Worm (Caenorhabditis elegans) whole organism, young adult: ENCODE data around the gene pccb-1.

Experiments used
- B0035.1 ChIP-seq: sonication (generic microtip); optimal IDR thresholded peaks from 2 replicates; lab custom pipeline; 2016; ENCODE audit warnings: missing genetic modification characterization, mild to moderate bottlenecking, missing compliant biosample characterization, missing genotype, missing genetic modification reagents
- C06A6.2 ChIP-seq: fragments of 200-800 bp; sonication (Bioruptor generic); conservative IDR thresholded peaks from 2 replicates; pipeline ENCODE4 v1.3.6; 2022; ENCODE audit warnings: missing genetic modification characterization, missing compliant biosample characterization
- F37B4.10 ChIP-seq: fragments of 200-800 bp; sonication (Bioruptor generic); IDR thresholded peaks from 2 replicates; pipeline ENCODE4 v1.3.6; 2022; ENCODE audit warnings: missing genetic modification characterization, missing compliant biosample characterization
- K11D2.4 ChIP-seq: fragments of 200-800 bp; sonication (Bioruptor generic); IDR thresholded peaks from 2 replicates; pipeline ENCODE4 v1.3.6; 2022; ENCODE audit warnings: missing genetic modification reagents, missing genetic modification characterization, missing compliant biosample characterization
- Y53G8AR.9 ChIP-seq: fragments of 200-800 bp; sonication (Bioruptor generic); conservative IDR thresholded peaks from 2 replicates; pipeline ENCODE4 v1.3.6; 2022; ENCODE audit warnings: missing genetic modification reagents, missing genetic modification characterization, missing compliant biosample characterization
- Y56A3A.18 ChIP-seq: fragments of 200-800 bp; sonication (Bioruptor generic); IDR thresholded peaks from 2 replicates; pipeline ENCODE4 v1.3.6; 2022; ENCODE audit warnings: missing genetic modification reagents, missing genetic modification characterization, missing compliant biosample characterization
- ZK185.1 ChIP-seq: sonication (generic microtip); optimal IDR thresholded peaks from 2 replicates; lab custom pipeline; 2016; ENCODE audit warnings: mild to moderate bottlenecking, missing genetic modification characterization, missing compliant biosample characterization; ENCODE audit not compliant: poor library complexity, severe bottlenecking
- ama-1 ChIP-seq, 3 experiments: fragments of 150-350 bp in 1 of 3; sonication (generic microtip) in 2 of 3; optimal IDR thresholded peaks; 2 replicates each; lab custom pipeline; 2014 to 2018; ENCODE audit warnings: missing biosample characterization in 2 of 3, missing genetic modification characterization in 2 of 3, missing genetic modification reagents in 2 of 3
- aptf-3 ChIP-seq: fragments of 200-800 bp; sonication (Bioruptor generic); IDR thresholded peaks from 2 replicates; pipeline ENCODE4 v1.3.6; 2022; ENCODE audit warnings: missing genetic modification characterization, missing compliant biosample characterization
- atf-7 ChIP-seq: sonication (generic microtip); optimal IDR thresholded peaks from 2 replicates; lab custom pipeline; 2017; ENCODE audit warnings: mild to moderate bottlenecking, missing genetic modification characterization, missing compliant biosample characterization
- athp-1 ChIP-seq: sonication (generic microtip); optimal IDR thresholded peaks from 2 replicates; lab custom pipeline; 2017; ENCODE audit warnings: mild to moderate bottlenecking, missing genetic modification characterization, missing compliant biosample characterization
- attf-6 ChIP-seq: fragments of 200-800 bp; sonication (Bioruptor generic); IDR thresholded peaks from 2 replicates; pipeline ENCODE4 v1.3.6; 2022; ENCODE audit warnings: missing genetic modification reagents, missing genetic modification characterization, missing compliant biosample characterization
- bed-1 ChIP-seq: fragments of 200-800 bp; sonication (Bioruptor generic); IDR thresholded peaks from 2 replicates; pipeline ENCODE4 v1.3.6; 2022; ENCODE audit warnings: missing genetic modification reagents, missing genetic modification characterization, missing compliant biosample characterization
- cebp-2 ChIP-seq: fragments of 200-800 bp; sonication (Bioruptor generic); IDR thresholded peaks from 2 replicates; pipeline ENCODE4 v1.3.6; 2022; ENCODE audit warnings: missing genetic modification characterization, missing compliant biosample characterization
- dox-1 ChIP-seq: fragments of 200-800 bp; sonication (Bioruptor generic); IDR thresholded peaks from 2 replicates; pipeline ENCODE4 v1.3.6; 2022; ENCODE audit warnings: missing genetic modification reagents, missing genetic modification characterization, missing compliant biosample characterization
- ekl-4 ChIP-seq: fragments of 200-800 bp; sonication (Bioruptor generic); IDR thresholded peaks from 2 replicates; pipeline ENCODE4 v1.3.6; 2022; ENCODE audit warnings: missing genetic modification reagents, missing genetic modification characterization, missing compliant biosample characterization
- hmg-20 ChIP-seq: fragments of 200-800 bp; sonication (Bioruptor generic); IDR thresholded peaks from 2 replicates; pipeline ENCODE4 v1.3.6; 2022; ENCODE audit warnings: missing genetic modification reagents, missing genetic modification characterization, missing compliant biosample characterization
- hsf-1 ChIP-seq: fragments of 200-800 bp; sonication (Bioruptor generic); IDR thresholded peaks from 2 replicates; pipeline ENCODE4 v1.3.6; 2022; ENCODE audit warnings: missing genetic modification reagents, missing genetic modification characterization, missing compliant biosample characterization
- lag-1 ChIP-seq: fragments of 200-800 bp; sonication (Bioruptor generic); IDR thresholded peaks from 2 replicates; pipeline ENCODE4 v1.3.6; 2022; ENCODE audit warnings: missing genetic modification reagents, missing genetic modification characterization, missing compliant biosample characterization
- lin-26 ChIP-seq: fragments of 200-800 bp; sonication (Bioruptor generic); IDR thresholded peaks from 2 replicates; pipeline ENCODE4 v1.3.6; 2022; ENCODE audit warnings: missing genetic modification reagents, missing genetic modification characterization, missing compliant biosample characterization
- lin-54 ChIP-seq: fragments of 200-800 bp; sonication (Bioruptor generic); optimal IDR thresholded peaks from 2 replicates; lab custom pipeline; 2018; ENCODE audit warnings: mild to moderate bottlenecking, missing genetic modification characterization, missing compliant biosample characterization
- lir-1 ChIP-seq: fragments of 200-800 bp; sonication (Bioruptor generic); conservative IDR thresholded peaks from 2 replicates; pipeline ENCODE4 v1.3.6; 2022; ENCODE audit warnings: missing genetic modification reagents, missing genetic modification characterization, missing compliant biosample characterization
- madf-10 ChIP-seq: sonication (generic microtip); optimal IDR thresholded peaks from 2 replicates; lab custom pipeline; 2016; ENCODE audit warnings: mild to moderate bottlenecking, missing genetic modification characterization, missing compliant biosample characterization
- madf-3 ChIP-seq: fragments of 200-800 bp; sonication (Bioruptor generic); IDR thresholded peaks from 2 replicates; pipeline ENCODE4 v1.3.6; 2022; ENCODE audit warnings: missing genetic modification reagents, missing genetic modification characterization, missing compliant biosample characterization
- madf-6 ChIP-seq: fragments of 200-800 bp; sonication (Bioruptor generic); IDR thresholded peaks from 2 replicates; pipeline ENCODE4 v1.3.6; 2022; ENCODE audit warnings: missing genetic modification reagents, missing genetic modification characterization, missing compliant biosample characterization
- mcd-1 ChIP-seq: fragments of 200-800 bp; sonication (Bioruptor generic); IDR thresholded peaks from 2 replicates; pipeline ENCODE4 v1.3.6; 2022; ENCODE audit warnings: missing genetic modification reagents, missing genetic modification characterization, missing compliant biosample characterization
- mel-28 ChIP-seq: sonication (generic microtip); optimal IDR thresholded peaks from 2 replicates; lab custom pipeline; 2016; ENCODE audit warnings: borderline replicate concordance, mild to moderate bottlenecking, missing genetic modification characterization, missing compliant biosample characterization
- mes-4 ChIP-seq: sonication (generic microtip); optimal IDR thresholded peaks from 2 replicates; lab custom pipeline; 2016; ENCODE audit warnings: missing genotype, missing genetic modification characterization, missing compliant biosample characterization
- nhr-120 ChIP-seq: fragments of 200-800 bp; sonication (Bioruptor generic); IDR thresholded peaks from 2 replicates; pipeline ENCODE4 v1.3.6; 2022; ENCODE audit warnings: missing genetic modification characterization, missing compliant biosample characterization
- nhr-80 ChIP-seq: sonication (generic microtip); optimal IDR thresholded peaks from 2 replicates; lab custom pipeline; 2016; ENCODE audit warnings: missing genetic modification characterization, missing compliant biosample characterization
- pbrm-1 ChIP-seq: fragments of 200-800 bp; sonication (Bioruptor generic); IDR thresholded peaks from 2 replicates; pipeline ENCODE4 v1.3.6; 2022; ENCODE audit warnings: missing genetic modification reagents, missing genetic modification characterization, missing compliant biosample characterization
- repo-1 ChIP-seq: sonication (generic microtip); optimal IDR thresholded peaks from 2 replicates; lab custom pipeline; 2017; ENCODE audit warnings: mild to moderate bottlenecking, missing genetic modification characterization, missing compliant biosample characterization
- sdz-38 ChIP-seq: sonication (generic microtip); optimal IDR thresholded peaks from 2 replicates; lab custom pipeline; 2016; ENCODE audit warnings: missing genotype, missing genetic modification characterization, missing compliant biosample characterization
- sea-2 ChIP-seq: fragments of 200-800 bp; sonication (Bioruptor generic); IDR thresholded peaks from 2 replicates; pipeline ENCODE4 v1.3.6; 2022; ENCODE audit warnings: missing genetic modification characterization, missing compliant biosample characterization
- snpc-3.4 ChIP-seq: sonication (generic microtip); optimal IDR thresholded peaks from 2 replicates; lab custom pipeline; 2017; ENCODE audit warnings: missing genetic modification characterization, mild to moderate bottlenecking, missing compliant biosample characterization, antibody characterized with exemption, moderate library complexity, missing genotype, missing genetic modification reagents
- somi-1 ChIP-seq: fragments of 200-800 bp; sonication (Bioruptor generic); optimal IDR thresholded peaks from 2 replicates; lab custom pipeline; 2018; ENCODE audit warnings: mild to moderate bottlenecking, missing genetic modification characterization, missing compliant biosample characterization
- tbp1 ChIP-seq: fragments of 200-800 bp; sonication (Bioruptor generic); optimal IDR thresholded peaks from 2 replicates; lab custom pipeline; 2018; ENCODE audit warnings: mild to moderate bottlenecking, missing genetic modification characterization, missing compliant biosample characterization
- tlf-1 ChIP-seq: fragments of 200-800 bp; sonication (Bioruptor generic); optimal IDR thresholded peaks from 2 replicates; lab custom pipeline; 2018; ENCODE audit warnings: mild to moderate bottlenecking, missing genetic modification characterization, missing compliant biosample characterization
- unc-130 ChIP-seq: sonication (generic microtip); optimal IDR thresholded peaks from 2 replicates; lab custom pipeline; 2016; ENCODE audit warnings: missing genetic modification reagents, missing genetic modification characterization, missing compliant biosample characterization
- ztf-22 ChIP-seq: fragments of 200-800 bp; sonication (Bioruptor generic); optimal IDR thresholded peaks from 2 replicates; lab custom pipeline; 2018; ENCODE audit warnings: mild to moderate bottlenecking, missing genetic modification characterization, moderate library complexity, missing compliant biosample characterization
- ztf-26 ChIP-seq: sonication (generic microtip); optimal IDR thresholded peaks from 2 replicates; lab custom pipeline; 2017; ENCODE audit warnings: missing genetic modification characterization, missing compliant biosample characterization
- ztf-6 ChIP-seq: fragments of 200-800 bp; sonication (Bioruptor generic); IDR thresholded peaks from 2 replicates; pipeline ENCODE4 v1.3.6; 2022; ENCODE audit warnings: missing genetic modification reagents, missing genetic modification characterization, missing compliant biosample characterization

Gene pccb-1

DNA sequence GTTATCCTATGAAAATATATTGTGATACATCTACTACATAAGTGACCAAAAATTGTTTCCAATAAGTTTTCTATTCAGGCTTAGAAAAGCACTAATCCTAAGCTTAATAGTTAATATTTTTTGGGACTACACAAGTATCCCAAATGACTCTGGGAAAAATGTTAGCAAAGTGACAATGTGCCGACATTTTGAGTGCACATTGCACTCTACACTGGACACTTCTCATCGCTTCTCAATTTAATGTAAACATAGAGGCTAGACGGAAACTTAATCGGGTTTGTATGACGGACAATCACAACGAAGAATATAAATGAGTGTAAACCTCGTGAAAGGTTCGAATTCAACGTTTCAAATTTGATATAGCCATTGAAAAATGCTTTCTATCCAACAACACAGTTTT, 22.3 kb downstream of the pccb-1 start (continued):
- no peak for TF ChIP-seq attf-6 (GFP tag; lab: Robert Waterston, UW)
- peak; percentile 25 for TF ChIP-seq B0035.1 (tag; lab: Kevin White, UChicago)
- TF ChIP-seq sea-2: no peak
- TF ChIP-seq pbrm-1 (GFP tag; lab: Robert Waterston, UW): no peak
- no peak for TF ChIP-seq mel-28 (tag; lab: Kevin White, UChicago)
- no peak for TF ChIP-seq atf-7 (tag; lab: Kevin White, UChicago)
- no peak for TF ChIP-seq unc-130 (GFP tag; lab: Kevin White, UChicago)
- no peak for TF ChIP-seq bed-1
- TF ChIP-seq nhr-80 (tag; lab: Kevin White, UChicago): peak; percentile 0
- TF ChIP-seq Y53G8AR.9 (GFP tag; lab: Robert Waterston, UW): peak; percentile 49; the same call in 1 of the 2 replicates
- TF ChIP-seq tlf-1 (GFP tag; lab: Kevin White, UChicago): peak; percentile 55

DNA sequence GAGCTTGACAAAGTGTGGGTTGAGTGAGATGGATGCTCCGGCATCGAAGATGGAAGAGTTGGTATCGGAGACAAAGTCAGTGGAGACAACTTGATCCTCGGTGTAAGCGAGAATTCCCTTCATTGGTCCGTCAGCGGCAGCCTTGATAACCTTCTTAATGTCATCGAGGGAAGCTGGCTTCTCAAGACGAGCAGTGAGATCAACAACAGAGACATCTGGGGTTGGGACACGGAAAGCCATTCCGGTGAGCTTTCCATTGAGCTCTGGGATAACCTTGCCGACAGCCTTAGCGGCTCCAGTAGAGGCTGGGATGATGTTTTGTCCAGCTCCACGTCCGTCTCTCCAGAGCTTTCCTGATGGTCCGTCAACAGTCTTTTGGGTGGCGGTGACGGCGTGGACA, 22.9 kb downstream of the pccb-1 start:
- TF ChIP-seq pbrm-1 (GFP tag; lab: Robert Waterston, UW) (peak; percentile 16; the same call in 1 of the 2 replicates), hmg-20 (GFP tag; lab: Robert Waterston, UW) (0 out of 2 replicates have a peak, but pooled peaks have one; percentile 9), mcd-1 (GFP tag; lab: Robert Waterston, UW) (peak; percentile 45), madf-6 (peak; percentile 27; the same call in 1 of the 2 replicates), madf-3 (0 out of 2 replicates have a peak, but pooled peaks have one; percentile 53), Y53G8AR.9 (GFP tag; lab: Robert Waterston, UW) (0 out of 2 replicates have a peak, but pooled peaks have one; percentile 64), cebp-2 (GFP tag; lab: Robert Waterston, UW) (0 out of 2 replicates have a peak, but pooled peaks have one; percentile 27), hsf-1 (GFP tag; lab: Robert Waterston, UW) (0 out of 2 replicates have a peak, but pooled peaks have one; percentile 9), aptf-3 (0 out of 2 replicates have a peak, but pooled peaks have one; percentile 64), nhr-120 (GFP tag; lab: Robert Waterston, UW) (0 out of 2 replicates have a peak, but pooled peaks have one; percentile 65), C06A6.2 (GFP tag; lab: Robert Waterston, UW) (0 out of 2 replicates have a peak, but pooled peaks have one; percentile 20)

DNA sequence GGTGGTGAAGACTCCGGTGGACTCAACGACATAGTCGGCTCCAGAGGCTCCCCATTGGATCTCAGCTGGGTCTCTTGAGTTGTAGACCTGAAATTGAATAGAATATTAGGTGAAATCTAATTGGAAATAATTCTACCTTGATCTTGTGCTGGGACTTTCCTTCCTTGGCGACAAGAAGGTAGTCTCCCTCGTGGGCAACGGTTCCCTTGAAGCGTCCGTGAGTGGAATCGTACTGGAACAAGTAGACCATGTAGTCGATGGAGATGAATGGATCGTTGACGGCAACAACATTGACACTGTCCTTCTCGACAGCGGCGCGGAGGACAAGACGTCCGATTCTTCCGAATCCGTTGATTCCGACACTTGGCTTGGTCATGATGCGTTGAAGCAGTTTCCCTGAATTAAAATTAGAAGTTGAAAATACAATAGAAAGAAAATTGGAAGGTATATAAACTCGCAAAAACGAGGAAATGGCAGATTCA, 23.6 kb downstream of the pccb-1 start, which contains the start of gene gpd-3:
Gene gpd-3 (minus strand): TSS at position 396 of the 482 bp plus-strand sequence.
- TF ChIP-seq F37B4.10 (0 out of 2 replicates have a peak, but pooled peaks have one; percentile 20), ztf-22 (GFP tag; lab: Kevin White, UChicago) (no peak), athp-1 (tag; lab: Kevin White, UChicago) (no peak), sdz-38 (tag; lab: Kevin White, UChicago) (no peak), ztf-26 (tag; lab: Kevin White, UChicago) (peak; percentile 14), K11D2.4 (GFP tag; lab: Robert Waterston, UW) (0 out of 2 replicates have a peak, but pooled peaks have one; percentile 49), repo-1 (tag; lab: Kevin White, UChicago) (peak; percentile 57), Y53G8AR.9 (GFP tag; lab: Robert Waterston, UW) (peak; percentile 60), mcd-1 (GFP tag; lab: Robert Waterston, UW) (0 out of 2 replicates have a peak, but pooled peaks have one; percentile 9), lin-54 (GFP tag; lab: Kevin White, UChicago) (no peak), B0035.1 (tag; lab: Kevin White, UChicago) (peak; percentile 51), madf-10 (tag; lab: Kevin White, UChicago) (no peak), lin-26 (GFP tag; lab: Robert Waterston, UW) (peak; percentile 61; the same call in 1 of the 2 replicates), atf-7 (tag; lab: Kevin White, UChicago) (no peak), ama-1 (optimal IDR thresholded peaks at IDR 0.05; lab: Kevin White, UChicago) (peak; percentile 71), ama-1 (GFP tag; optimal IDR thresholded peaks at IDR 0.05; lab: Kevin White, UChicago) (no peak), mes-4 (tag; lab: Kevin White, UChicago) (no peak), madf-3 (0 out of 2 replicates have a peak, but pooled peaks have one; percentile 13), tbp1 (GFP tag; lab: Kevin White, UChicago) (peak; percentile 28), somi-1 (GFP tag; lab: Kevin White, UChicago) (no peak), dox-1 (GFP tag; lab: Robert Waterston, UW) (0 out of 2 replicates have a peak, but pooled peaks have one; percentile 11), tlf-1 (GFP tag; lab: Kevin White, UChicago) (peak; percentile 3), snpc-3.4 (tag; lab: Kevin White, UChicago) (no peak), ZK185.1 (peak; percentile 15), Y56A3A.18 (GFP tag; lab: Robert Waterston, UW) (peak; percentile 59; the same call in 1 of the 2 replicates), lir-1 (no peak), lag-1 (0 out of 2 replicates have a peak, but pooled peaks have one; percentile 6), ekl-4 (0 out of 2 replicates have a peak, but pooled peaks have one; percentile 16), ztf-6 (GFP tag; lab: Robert Waterston, UW) (0 out of 2 replicates have a peak, but pooled peaks have one; percentile 16), hsf-1 (GFP tag; lab: Robert Waterston, UW) (no peak)
